Worm (Caenorhabditis elegans) whole organism, L3 larva: ENCODE data around the gene sluh-7.

Experiments used
- R02D3.7 ChIP-seq: fragments of 150-350 bp; optimal IDR thresholded peaks from 2 replicates; lab custom pipeline; 2014; ENCODE audit warnings: missing biosample characterization, missing genetic modification characterization
- ZK546.5 ChIP-seq: sonication (generic microtip); optimal IDR thresholded peaks from 2 replicates; lab custom pipeline; 2017; ENCODE audit warnings: missing biosample characterization, missing genetic modification characterization
- aly-2 ChIP-seq: fragments of 150-350 bp; optimal IDR thresholded peaks from 2 replicates; lab custom pipeline; 2014; ENCODE audit warnings: missing biosample characterization, missing genetic modification characterization
- ama-1 ChIP-seq: fragments of 150-350 bp; optimal IDR thresholded peaks from 2 replicates; lab custom pipeline; 2018
- ceh-16 ChIP-seq: sonication (generic microtip); optimal IDR thresholded peaks from 2 replicates; lab custom pipeline; 2017; ENCODE audit warnings: missing biosample characterization, missing genetic modification characterization
- daf-12 ChIP-seq: fragments of 150-350 bp; optimal IDR thresholded peaks from 2 replicates; lab custom pipeline; 2014; ENCODE audit warnings: missing biosample characterization, missing genetic modification reagents, missing genetic modification characterization
- egl-27 ChIP-seq: sonication (generic microtip); optimal IDR thresholded peaks from 4 replicates; lab custom pipeline; 2017; ENCODE audit warnings: missing biosample characterization, missing genetic modification reagents, missing genetic modification characterization
- egl-5 ChIP-seq: fragments of 150-350 bp; optimal IDR thresholded peaks from 2 replicates; lab custom pipeline; 2017; ENCODE audit warnings: missing biosample characterization, missing genetic modification reagents, missing genetic modification characterization, inconsistent platforms
- elt-1 ChIP-seq: fragments of 150-350 bp; optimal IDR thresholded peaks from 2 replicates; lab custom pipeline; 2014; ENCODE audit warnings: missing biosample characterization, missing genetic modification characterization
- elt-2 ChIP-seq: sonication (generic microtip); optimal IDR thresholded peaks from 2 replicates; lab custom pipeline; 2016; ENCODE audit warnings: missing genetic modification reagents, mild to moderate bottlenecking, missing genetic modification characterization, missing compliant biosample characterization
- elt-3 ChIP-seq, 3 experiments: fragments of 150-350 bp in 1 of 3; sonication (generic microtip) in 2 of 3; optimal IDR thresholded peaks; 2 replicates in 2 of 3; 4 replicates in 1 of 3; lab custom pipeline; 2014 to 2017; ENCODE audit warnings: missing biosample characterization in 3 of 3, missing genetic modification characterization in 3 of 3
- eor-1 ChIP-seq, 2 experiments: fragments of 150-350 bp; optimal IDR thresholded peaks; 2 replicates each; lab custom pipeline; 2014 to 2018; ENCODE audit warnings: missing biosample characterization in 2 of 2, missing genetic modification characterization in 2 of 2
- fkh-10 ChIP-seq: sonication (generic microtip); optimal IDR thresholded peaks from 2 replicates; lab custom pipeline; 2017; ENCODE audit warnings: missing biosample characterization, missing genetic modification reagents, missing genetic modification characterization
- fos-1 ChIP-seq: fragments of 150-350 bp; optimal IDR thresholded peaks from 2 replicates; lab custom pipeline; 2014; ENCODE audit warnings: missing biosample characterization, missing genetic modification characterization
- hmg-11 ChIP-seq: sonication (generic microtip); optimal IDR thresholded peaks from 2 replicates; lab custom pipeline; 2016; ENCODE audit warnings: missing genetic modification characterization, missing compliant biosample characterization
- jun-1 ChIP-seq: fragments of 150-350 bp; optimal IDR thresholded peaks from 2 replicates; lab custom pipeline; 2014; ENCODE audit warnings: missing biosample characterization, missing genetic modification reagents, missing genetic modification characterization
- lin-15B ChIP-seq: fragments of 150-350 bp; optimal IDR thresholded peaks from 2 replicates; lab custom pipeline; 2014; ENCODE audit warnings: missing biosample characterization, missing genetic modification characterization
- mdl-1 ChIP-seq: fragments of 150-350 bp; optimal IDR thresholded peaks from 2 replicates; lab custom pipeline; 2014; ENCODE audit warnings: missing biosample characterization, missing genetic modification characterization
- mml-1 ChIP-seq: fragments of 150-350 bp; sonication (generic microtip); optimal IDR thresholded peaks from 3 replicates; lab custom pipeline; 2014; ENCODE audit warnings: missing biosample characterization, missing genetic modification characterization
- nfya-1 ChIP-seq: sonication (generic microtip); optimal IDR thresholded peaks from 2 replicates; lab custom pipeline; 2017; ENCODE audit warnings: missing genetic modification characterization, mild to moderate bottlenecking, missing compliant biosample characterization, antibody characterized with exemption, moderate library complexity; ENCODE audit not compliant: insufficient read depth
- nhr-12 ChIP-seq: fragments of 150-350 bp; optimal IDR thresholded peaks from 2 replicates; lab custom pipeline; 2014; ENCODE audit warnings: missing biosample characterization, missing genetic modification characterization
- nhr-237 ChIP-seq: fragments of 150-350 bp; optimal IDR thresholded peaks from 2 replicates; lab custom pipeline; 2014; ENCODE audit warnings: missing biosample characterization, missing genetic modification characterization
- nhr-25 ChIP-seq: sonication (generic microtip); optimal IDR thresholded peaks from 2 replicates; lab custom pipeline; 2017; ENCODE audit warnings: missing biosample characterization, missing genetic modification characterization
- nhr-28 ChIP-seq: fragments of 150-350 bp; optimal IDR thresholded peaks from 2 replicates; lab custom pipeline; 2014; ENCODE audit warnings: missing biosample characterization, missing genetic modification characterization
- nhr-76 ChIP-seq: fragments of 150-350 bp; sonication (generic microtip); optimal IDR thresholded peaks from 5 replicates; lab custom pipeline; 2014; ENCODE audit warnings: missing biosample characterization, missing genetic modification characterization
- nhr-77 ChIP-seq: fragments of 150-350 bp; optimal IDR thresholded peaks from 2 replicates; lab custom pipeline; 2014; ENCODE audit warnings: missing biosample characterization, missing genetic modification characterization
- pha-4 ChIP-seq: fragments of 150-350 bp; optimal IDR thresholded peaks from 2 replicates; lab custom pipeline; 2014; ENCODE audit warnings: missing biosample characterization, missing genetic modification reagents, missing genetic modification characterization
- pqm-1 ChIP-seq: fragments of 150-350 bp; optimal IDR thresholded peaks from 2 replicates; lab custom pipeline; 2017; ENCODE audit warnings: missing biosample characterization, missing genetic modification characterization, inconsistent platforms
- sea-2 ChIP-seq: fragments of 150-350 bp; sonication (generic microtip); optimal IDR thresholded peaks from 4 replicates; lab custom pipeline; 2014; ENCODE audit warnings: missing biosample characterization, missing genetic modification reagents, missing genetic modification characterization
- snpc-4 ChIP-seq: fragments of 150-350 bp; optimal IDR thresholded peaks from 2 replicates; lab custom pipeline; 2014; ENCODE audit warnings: missing biosample characterization, missing genetic modification characterization
- unc-62 ChIP-seq: fragments of 150-350 bp; sonication (generic microtip); optimal IDR thresholded peaks from 4 replicates; lab custom pipeline; 2014; ENCODE audit warnings: missing biosample characterization, missing genetic modification reagents, missing genetic modification characterization
- zag-1 ChIP-seq: fragments of 150-350 bp; optimal IDR thresholded peaks from 2 replicates; lab custom pipeline; 2014; ENCODE audit warnings: missing biosample characterization, missing genetic modification characterization
- ztf-11 ChIP-seq: fragments of 150-350 bp; optimal IDR thresholded peaks from 2 replicates; lab custom pipeline; 2014; ENCODE audit warnings: missing biosample characterization, missing genetic modification characterization
- ztf-4 ChIP-seq: fragments of 150-350 bp; optimal IDR thresholded peaks from 2 replicates; lab custom pipeline; 2014; ENCODE audit warnings: missing biosample characterization, missing genetic modification characterization

The sluh-7 gene

ce11 chrV:10404701-10405100, 49.1 kb upstream of the sluh-7 start:
- TF ChIP-seq egl-27 (tag; lab: Kevin White, UChicago): no peak
- TF ChIP-seq zag-1 (tag; lab: Kevin White, UChicago): no peak
- no peak for TF ChIP-seq ztf-4 (tag; lab: Kevin White, UChicago)

- TF ChIP-seq sea-2 (GFP tag; lab: Kevin White, UChicago) (no peak), ceh-16 (tag; lab: Kevin White, UChicago) (no peak), zag-1 (tag; lab: Kevin White, UChicago) (no peak), elt-1 (tag; lab: Kevin White, UChicago) (no peak)
Measured at ce11 chrV:10402804-10403203, 47.2 kb upstream of the sluh-7 start, which contains the start of gene F15H10.8. Gene F15H10.8, minus strand, starts transcription at chrV:10402904.

ce11 chrV:10399290-10399689, 43.7 kb upstream of the sluh-7 start:
- TF ChIP-seq snpc-4 (no peak), nhr-77 (tag; lab: Kevin White, UChicago) (no peak), elt-2 (tag; lab: Kevin White, UChicago) (peak; percentile 96), pha-4 (peak; percentile 53), ceh-16 (tag; lab: Kevin White, UChicago) (no peak), mml-1 (tag; lab: Kevin White, UChicago) (no peak), ama-1 (lab: Kevin White, UChicago) (no peak), pqm-1 (tag; lab: Kevin White, UChicago) (peak; percentile 80), unc-62 (GFP tag; lab: Kevin White, UChicago) (no peak), ztf-11 (tag; lab: Kevin White, UChicago) (no peak), jun-1 (peak; percentile 14), hmg-11 (no peak), egl-5 (no peak), daf-12 (tag; lab: Kevin White, UChicago) (no peak), nhr-76 (tag; lab: Kevin White, UChicago) (no peak), nhr-237 (tag; lab: Kevin White, UChicago) (no peak), nhr-28 (tag; lab: Kevin White, UChicago) (no peak)

- TF ChIP-seq elt-2 (tag; lab: Kevin White, UChicago): peak; percentile 62
- TF ChIP-seq pha-4: peak; percentile 9
- peak; percentile 60 for TF ChIP-seq pqm-1 (tag; lab: Kevin White, UChicago)
- no peak for TF ChIP-seq elt-1 (tag; lab: Kevin White, UChicago)
- TF ChIP-seq R02D3.7 (tag; lab: Kevin White, UChicago): no peak
- TF ChIP-seq mdl-1 (tag; lab: Kevin White, UChicago): no peak
Measured at ce11 chrV:10398431-10398830, 42.8 kb upstream of the sluh-7 start, which contains the start of gene ugt-2. Gene ugt-2, plus strand, starts transcription at chrV:10398801.

ce11 chrV:10395173-10395766, 39.6 kb upstream of the sluh-7 start, which contains the start of the genes col-151 and ugt-1:
Gene col-151, minus strand, starts transcription at chrV:10395223.
Gene ugt-1, plus strand, starts transcription at chrV:10395663.
- no peak for TF ChIP-seq eor-1 (tag; optimal IDR thresholded peaks at IDR 0.05; lab: Kevin White, UChicago)
- peak; percentile 59 for TF ChIP-seq pqm-1 (tag; lab: Kevin White, UChicago)
- TF ChIP-seq elt-2 (tag; lab: Kevin White, UChicago): peak; percentile 53
- TF ChIP-seq mdl-1 (tag; lab: Kevin White, UChicago): no peak
- TF ChIP-seq pha-4: no peak
- no peak for TF ChIP-seq ztf-4 (tag; lab: Kevin White, UChicago)
- TF ChIP-seq ama-1 (lab: Kevin White, UChicago): no peak

ce11 chrV:10393708-10394107, 38.1 kb upstream of the sluh-7 start:
- TF ChIP-seq ztf-4 (tag; lab: Kevin White, UChicago) (no peak), daf-12 (tag; lab: Kevin White, UChicago) (no peak), sea-2 (GFP tag; lab: Kevin White, UChicago) (no peak), zag-1 (tag; lab: Kevin White, UChicago) (no peak), lin-15B (no peak), nhr-12 (tag; lab: Kevin White, UChicago) (no peak), nhr-77 (tag; lab: Kevin White, UChicago) (no peak), ztf-11 (tag; lab: Kevin White, UChicago) (no peak), aly-2 (tag; lab: Kevin White, UChicago) (no peak), snpc-4 (no peak), ZK546.5 (tag; lab: Kevin White, UChicago) (no peak), nfya-1 (tag; lab: Kevin White, UChicago) (no peak), elt-2 (tag; lab: Kevin White, UChicago) (no peak), fos-1 (tag; lab: Kevin White, UChicago) (no peak), hmg-11 (no peak), fkh-10 (GFP tag; lab: Kevin White, UChicago) (no peak), nhr-25 (no peak), R02D3.7 (tag; lab: Kevin White, UChicago) (no peak), elt-3 (tag; optimal IDR thresholded peaks at IDR 0.05; lab: Kevin White, UChicago) (no peak)
